Worm (Caenorhabditis elegans) whole organism, L2 larva: ENCODE measurements around the gene Y60A3A.8.

ENCODE experiments used
- ceh-82 ChIP-seq: fragments of 150-350 bp; optimal IDR thresholded peaks from 2 replicates; lab custom pipeline; 2014; ENCODE audit warnings: missing biosample characterization, missing genetic modification characterization
- crh-2 ChIP-seq: sonication (generic microtip); optimal IDR thresholded peaks from 2 replicates; lab custom pipeline; 2017; ENCODE audit warnings: missing biosample characterization, missing genetic modification characterization
- nhr-25 ChIP-seq: fragments of 150-350 bp; sonication (generic microtip); optimal IDR thresholded peaks from 3 replicates; lab custom pipeline; 2014; ENCODE audit warnings: missing biosample characterization, missing genetic modification characterization
- zag-1 ChIP-seq: fragments of 150-350 bp; optimal IDR thresholded peaks from 2 replicates; lab custom pipeline; 2014; ENCODE audit warnings: missing biosample characterization, missing genetic modification characterization
- ztf-1 ChIP-seq: fragments of 200-800 bp; sonication (Bioruptor generic); conservative IDR thresholded peaks from 2 replicates; pipeline ENCODE4 v1.3.6; 2022; ENCODE audit warnings: missing genetic modification characterization, missing compliant biosample characterization

DNA sequence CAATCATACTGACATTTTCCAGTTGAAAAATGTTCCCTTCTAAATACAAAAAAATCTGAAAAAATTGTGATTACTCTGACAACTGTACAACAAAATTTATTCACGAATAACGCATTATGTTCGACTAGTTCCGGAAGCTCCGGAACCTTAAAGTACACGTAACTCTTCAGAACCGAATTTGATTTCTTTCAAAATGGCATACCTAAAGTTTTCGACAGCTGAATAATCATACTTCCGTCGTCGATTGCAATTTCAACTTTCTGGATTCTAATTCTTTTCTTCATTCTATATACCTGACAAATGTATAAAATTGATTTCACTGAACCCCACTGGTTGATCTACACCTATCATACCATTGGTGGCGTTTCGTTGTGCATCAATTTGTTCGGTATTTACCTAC is 37.9 kb downstream of the Y60A3A.8 start, which contains the start of gene sri-67:
- TF ChIP-seq zag-1 (tag; lab: Kevin White, UChicago) (no peak), nhr-25 (tag; lab: Kevin White, UChicago) (no peak), ceh-82 (no peak), ztf-1 (GFP tag; lab: Robert Waterston, UW) (no peak), crh-2 (tag; lab: Kevin White, UChicago) (no peak)
